Fruit fly (Drosophila melanogaster) whole organism, embryonic: Measurements from ENCODE around the gene trv.
A peak's percentile ranks its signal among the peaks of the same experiment; 100 is the strongest.

ENCODE experiments used
- CG14965 ChIP-seq: fragments of 200-800 bp; sonication (Bioruptor generic); optimal IDR thresholded peaks from 2 replicates; lab custom pipeline; 2016; ENCODE audit warnings: missing biosample characterization, missing genetic modification characterization, borderline replicate concordance
- CG15601 ChIP-seq: fragments of 200-800 bp; sonication (Bioruptor generic); optimal IDR thresholded peaks from 3 replicates; lab custom pipeline; 2019; ENCODE audit warnings: missing biosample characterization, mild to moderate bottlenecking, missing genetic modification characterization, moderate library complexity
- CG1602 ChIP-seq: fragments of 200-800 bp; sonication (Bioruptor generic); optimal IDR thresholded peaks from 3 replicates; lab custom pipeline; 2016; ENCODE audit warnings: missing biosample characterization, missing genetic modification characterization
- CG4820 ChIP-seq: fragments of 200-800 bp; sonication (Bioruptor generic); optimal IDR thresholded peaks from 3 replicates; lab custom pipeline; 2016; ENCODE audit warnings: missing biosample characterization, missing genetic modification characterization
- Dip2 ChIP-seq: fragments of 200-800 bp; sonication (Bioruptor generic); IDR thresholded peaks from 2 replicates; pipeline ENCODE4 v1.3.6; 2022; ENCODE audit warnings: missing biosample characterization, missing genetic modification characterization
- Hr3 ChIP-seq: fragments of 200-800 bp; sonication (Bioruptor generic); optimal IDR thresholded peaks from 3 replicates; lab custom pipeline; 2016; ENCODE audit warnings: missing biosample characterization, missing genetic modification characterization

- TF ChIP-seq CG1602 (GFP tag; lab: Kevin White, UChicago) (peak; percentile 42), CG4820 (GFP tag; lab: Kevin White, UChicago) (peak; percentile 46), CG14965 (GFP tag; lab: Kevin White, UChicago) (no peak), CG15601 (tag; lab: Kevin White, UChicago) (no peak), Hr3 (peak; percentile 29), Dip2 (GFP tag; lab: Robert Waterston, UW) (no peak)
Observed at dm6 chr3R:27987329-27987728, 39.1 kb upstream of the trv start.
